Worm (Caenorhabditis elegans) whole organism, L4 larva: ENCODE results near the gene rbm-42.

Experiments used
- F10B5.3 ChIP-seq: sonication (generic microtip); optimal IDR thresholded peaks from 2 replicates; lab custom pipeline; 2016; ENCODE audit warnings: mild to moderate bottlenecking, missing genetic modification characterization, missing compliant biosample characterization
- F37D6.2 ChIP-seq: sonication (generic microtip); optimal IDR thresholded peaks from 2 replicates; lab custom pipeline; 2016; ENCODE audit warnings: mild to moderate bottlenecking, missing genetic modification characterization, missing compliant biosample characterization
- R02D3.7 ChIP-seq: fragments of 150-350 bp; sonication (generic microtip); optimal IDR thresholded peaks from 3 replicates; lab custom pipeline; 2014; ENCODE audit warnings: missing biosample characterization, missing genetic modification characterization
- aha-1 ChIP-seq: fragments of 150-350 bp; peaks from one replicate; lab custom pipeline; 2014; ENCODE audit warnings: missing biosample characterization, missing genetic modification characterization
- ama-1 ChIP-seq: fragments of 150-350 bp; optimal IDR thresholded peaks from 2 replicates; lab custom pipeline; 2014; ENCODE audit warnings: inconsistent platforms, mixed read lengths
- ceh-32 ChIP-seq: sonication (generic microtip); optimal IDR thresholded peaks from 2 replicates; lab custom pipeline; 2016; ENCODE audit warnings: mild to moderate bottlenecking, missing genetic modification characterization, missing compliant biosample characterization; ENCODE audit not compliant: poor library complexity
- ceh-62 ChIP-seq: sonication (generic microtip); optimal IDR thresholded peaks from 2 replicates; lab custom pipeline; 2017; ENCODE audit warnings: missing biosample characterization, missing genetic modification characterization
- ceh-82 ChIP-seq: sonication (generic microtip); optimal IDR thresholded peaks from 2 replicates; lab custom pipeline; 2017; ENCODE audit warnings: missing biosample characterization, missing genetic modification characterization
- ces-1 ChIP-seq: fragments of 150-350 bp; sonication (generic microtip); optimal IDR thresholded peaks from 4 replicates; lab custom pipeline; 2014; ENCODE audit warnings: missing biosample characterization, missing genetic modification reagents, missing genetic modification characterization
- cey-2 ChIP-seq: sonication (generic microtip); optimal IDR thresholded peaks from 3 replicates; lab custom pipeline; 2017; ENCODE audit warnings: missing genetic modification characterization, mild to moderate bottlenecking, missing compliant biosample characterization, antibody characterized with exemption, borderline replicate concordance; ENCODE audit not compliant: insufficient read depth
- daf-12 ChIP-seq: fragments of 150-350 bp; optimal IDR thresholded peaks from 2 replicates; lab custom pipeline; 2014; ENCODE audit warnings: missing biosample characterization, missing genetic modification reagents, missing genetic modification characterization
- daf-16 ChIP-seq, 3 experiments: sonication (generic microtip); optimal IDR thresholded peaks; 2 replicates each; lab custom pipeline; 2016 to 2017; ENCODE audit warnings: missing genetic modification characterization in 3 of 3, missing genetic modification reagents in 3 of 3, mild to moderate bottlenecking in 2 of 3, missing compliant biosample characterization in 2 of 3, missing biosample characterization in 1 of 3, moderate library complexity in 1 of 3
- daf-8 ChIP-seq: fragments of 200-800 bp; sonication (Bioruptor generic); IDR thresholded peaks from 2 replicates; pipeline ENCODE4 v1.3.6; 2022; ENCODE audit warnings: missing genetic modification characterization, missing compliant biosample characterization
- duxl-1 ChIP-seq: sonication (generic microtip); optimal IDR thresholded peaks from 2 replicates; lab custom pipeline; 2016; ENCODE audit warnings: mild to moderate bottlenecking, missing genetic modification characterization, moderate library complexity, missing compliant biosample characterization; ENCODE audit not compliant: poor library complexity
- dve-1 ChIP-seq: sonication (generic microtip); optimal IDR thresholded peaks from 2 replicates; lab custom pipeline; 2017; ENCODE audit warnings: antibody characterized with exemption, mild to moderate bottlenecking, missing genetic modification characterization, missing compliant biosample characterization; ENCODE audit not compliant: insufficient read depth
- egl-27 ChIP-seq: sonication (generic microtip); optimal IDR thresholded peaks from 3 replicates; lab custom pipeline; 2017; ENCODE audit warnings: missing biosample characterization, missing genetic modification reagents, missing genetic modification characterization
- fos-1 ChIP-seq: fragments of 150-350 bp; optimal IDR thresholded peaks from 2 replicates; lab custom pipeline; 2014; ENCODE audit warnings: missing biosample characterization, missing genetic modification characterization
- hif-1 ChIP-seq, 2 experiments: sonication (generic microtip); optimal IDR thresholded peaks; 2 replicates each; lab custom pipeline; 2016 to 2017; ENCODE audit warnings: missing compliant biosample characterization in 2 of 2, missing genetic modification characterization in 2 of 2, missing genetic modification reagents in 2 of 2, missing genotype in 2 of 2, mild to moderate bottlenecking in 1 of 2
- hlh-11 ChIP-seq: fragments of 200-800 bp; sonication (Bioruptor generic); optimal IDR thresholded peaks from 2 replicates; lab custom pipeline; 2018; ENCODE audit warnings: mild to moderate bottlenecking, missing genetic modification characterization, missing compliant biosample characterization
- lsy-2 ChIP-seq, 2 experiments: fragments of 150-350 bp in 1 of 2; sonication (generic microtip) in 1 of 2; optimal IDR thresholded peaks; 2 replicates each; lab custom pipeline; 2014 to 2017; ENCODE audit warnings: missing biosample characterization in 2 of 2, missing genetic modification characterization in 2 of 2
- mes-2 ChIP-seq: sonication (generic microtip); optimal IDR thresholded peaks from 2 replicates; lab custom pipeline; 2016; ENCODE audit warnings: missing genotype, mild to moderate bottlenecking, missing genetic modification characterization, missing compliant biosample characterization; ENCODE audit not compliant: poor library complexity, severe bottlenecking
- nhr-11 ChIP-seq: fragments of 150-350 bp; optimal IDR thresholded peaks from 2 replicates; lab custom pipeline; 2014; ENCODE audit warnings: missing biosample characterization, missing genetic modification characterization
- nhr-111 ChIP-seq: fragments of 200-800 bp; sonication (Bioruptor generic); optimal IDR thresholded peaks from 2 replicates; lab custom pipeline; 2018; ENCODE audit warnings: mild to moderate bottlenecking, missing genetic modification characterization, missing compliant biosample characterization
- nhr-28 ChIP-seq: fragments of 150-350 bp; optimal IDR thresholded peaks from 2 replicates; lab custom pipeline; 2014; ENCODE audit warnings: missing biosample characterization, missing genetic modification characterization
- nhr-41 ChIP-seq: fragments of 200-800 bp; sonication (Bioruptor generic); IDR thresholded peaks from 2 replicates; pipeline ENCODE4 v1.3.6; 2022; ENCODE audit warnings: missing genetic modification reagents, missing genetic modification characterization, missing compliant biosample characterization
- nhr-76 ChIP-seq: fragments of 150-350 bp; optimal IDR thresholded peaks from 2 replicates; lab custom pipeline; 2014; ENCODE audit warnings: missing biosample characterization, missing genetic modification characterization
- nhr-77 ChIP-seq: fragments of 150-350 bp; optimal IDR thresholded peaks from 2 replicates; lab custom pipeline; 2014; ENCODE audit warnings: missing biosample characterization, missing genetic modification characterization
- pha-4 ChIP-seq, 2 experiments: fragments of 150-350 bp in 1 of 2; fragments of 200-800 bp in 1 of 2; sonication (Bioruptor generic) in 1 of 2; IDR thresholded peaks in 1 of 2; optimal IDR thresholded peaks in 1 of 2; 2 replicates each; pipeline versions ENCODE4 v1.3.6 to Lab custom; 2014 to 2022; ENCODE audit warnings: missing genetic modification characterization in 2 of 2, missing genetic modification reagents in 2 of 2, missing biosample characterization in 1 of 2, missing compliant biosample characterization in 1 of 2
- pqm-1 ChIP-seq: sonication (generic microtip); optimal IDR thresholded peaks from 2 replicates; lab custom pipeline; 2017; ENCODE audit warnings: missing biosample characterization, missing genetic modification characterization
- sdz-12 ChIP-seq: fragments of 200-800 bp; sonication (Bioruptor generic); optimal IDR thresholded peaks from 2 replicates; lab custom pipeline; 2018; ENCODE audit warnings: mild to moderate bottlenecking, missing genetic modification characterization, missing compliant biosample characterization
- spr-3 ChIP-seq: fragments of 200-800 bp; sonication (Bioruptor generic); optimal IDR thresholded peaks from 2 replicates; lab custom pipeline; 2018; ENCODE audit warnings: mild to moderate bottlenecking, missing genetic modification characterization, missing compliant biosample characterization
- tra-1 ChIP-seq: fragments of 200-800 bp; sonication (Bioruptor generic); IDR thresholded peaks from 2 replicates; pipeline ENCODE4 v1.3.6; 2022; ENCODE audit warnings: missing genetic modification reagents, missing genetic modification characterization, missing compliant biosample characterization
- vab-7 ChIP-seq: fragments of 200-800 bp; sonication (Bioruptor generic); IDR thresholded peaks from 2 replicates; pipeline ENCODE4 v1.3.6; 2022; ENCODE audit warnings: missing genetic modification reagents, missing genetic modification characterization, missing compliant biosample characterization
- zag-1 ChIP-seq: fragments of 150-350 bp; optimal IDR thresholded peaks from 2 replicates; lab custom pipeline; 2014; ENCODE audit warnings: missing biosample characterization, missing genetic modification characterization
- zip-11 ChIP-seq: fragments of 200-800 bp; sonication (Bioruptor generic); IDR thresholded peaks from 2 replicates; pipeline ENCODE4 v1.3.6; 2022; ENCODE audit warnings: missing genetic modification characterization, missing compliant biosample characterization

rbm-42 gene

DNA sequence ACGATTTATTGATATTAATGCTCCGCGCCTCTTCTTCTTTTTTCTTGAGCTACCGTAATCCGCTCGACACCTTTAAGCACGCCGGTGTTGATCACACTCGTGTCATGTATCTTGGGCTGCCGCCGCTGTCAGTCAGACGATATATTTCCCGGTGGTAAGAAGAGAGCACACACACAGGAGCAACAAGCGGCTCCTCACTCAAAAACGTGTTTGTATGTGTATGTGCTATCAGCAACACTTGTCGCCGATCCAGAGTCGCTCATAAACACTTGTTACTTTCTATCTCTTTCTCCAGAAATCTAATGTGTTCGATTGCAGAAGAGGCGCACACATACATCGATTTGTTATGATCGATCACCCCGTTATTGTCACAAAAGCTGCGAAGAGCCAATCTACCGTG is 12.5 kb downstream of the rbm-42 start (continued):
- no peak for TF ChIP-seq daf-12
- no peak for TF ChIP-seq hif-1 (tag; optimal IDR thresholded peaks at IDR 0.05; lab: Kevin White, UChicago)
- no peak for TF ChIP-seq nhr-11 (tag; lab: Kevin White, UChicago)
- no peak for TF ChIP-seq spr-3
- TF ChIP-seq mes-2 = peak; percentile 15
- TF ChIP-seq sdz-12 (GFP tag; lab: Kevin White, UChicago) = no peak
- TF ChIP-seq nhr-41 = no peak
- no peak for TF ChIP-seq ceh-62 (tag; lab: Kevin White, UChicago)
- no peak for TF ChIP-seq zip-11 (GFP tag; lab: Robert Waterston, UW)
- no peak for TF ChIP-seq F37D6.2
- TF ChIP-seq aha-1 = peak; percentile 89
- no peak for TF ChIP-seq pha-4 (GFP tag; IDR thresholded peaks at IDR 0.05; lab: Robert Waterston, UW)
- no peak for TF ChIP-seq pha-4 (tag; optimal IDR thresholded peaks at IDR 0.05; lab: Kevin White, UChicago)
- TF ChIP-seq vab-7 (GFP tag; lab: Robert Waterston, UW) = no peak
- TF ChIP-seq nhr-111 (GFP tag; lab: Kevin White, UChicago) = no peak
- TF ChIP-seq duxl-1 (tag; lab: Kevin White, UChicago) = no peak
- TF ChIP-seq cey-2 (tag; lab: Kevin White, UChicago) = no peak
- no peak for TF ChIP-seq dve-1 (tag; lab: Kevin White, UChicago)

DNA sequence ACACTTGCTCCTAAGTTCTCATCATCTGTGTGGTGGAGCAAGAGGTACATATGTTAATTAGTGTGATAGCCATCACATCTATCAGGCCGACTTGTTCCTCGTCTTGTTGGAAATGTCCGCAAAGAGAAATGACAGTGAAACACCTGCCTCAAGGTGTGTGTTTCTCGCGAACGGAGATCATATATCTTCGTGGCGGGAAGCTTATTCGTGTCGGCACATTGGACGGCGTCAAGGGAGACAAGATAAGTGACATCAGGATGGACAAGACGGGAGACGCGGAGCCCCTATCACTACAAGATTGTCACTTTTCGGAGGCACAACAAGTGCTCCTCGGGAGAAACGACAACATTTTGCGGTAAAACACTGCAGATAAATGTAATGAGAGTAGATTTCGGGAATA is 13.3 kb downstream of the rbm-42 start:
- TF ChIP-seq ces-1 (GFP tag; lab: Kevin White, UChicago) (no peak), ama-1 (no peak), pha-4 (GFP tag; IDR thresholded peaks at IDR 0.05; lab: Robert Waterston, UW) (no peak), pha-4 (tag; optimal IDR thresholded peaks at IDR 0.05; lab: Kevin White, UChicago) (no peak), nhr-76 (tag; lab: Kevin White, UChicago) (no peak), ceh-32 (tag; lab: Kevin White, UChicago) (no peak), daf-8 (GFP tag; lab: Robert Waterston, UW) (no peak), R02D3.7 (tag; lab: Kevin White, UChicago) (no peak), cey-2 (tag; lab: Kevin White, UChicago) (no peak), egl-27 (no peak), nhr-41 (no peak), tra-1 (no peak)

DNA sequence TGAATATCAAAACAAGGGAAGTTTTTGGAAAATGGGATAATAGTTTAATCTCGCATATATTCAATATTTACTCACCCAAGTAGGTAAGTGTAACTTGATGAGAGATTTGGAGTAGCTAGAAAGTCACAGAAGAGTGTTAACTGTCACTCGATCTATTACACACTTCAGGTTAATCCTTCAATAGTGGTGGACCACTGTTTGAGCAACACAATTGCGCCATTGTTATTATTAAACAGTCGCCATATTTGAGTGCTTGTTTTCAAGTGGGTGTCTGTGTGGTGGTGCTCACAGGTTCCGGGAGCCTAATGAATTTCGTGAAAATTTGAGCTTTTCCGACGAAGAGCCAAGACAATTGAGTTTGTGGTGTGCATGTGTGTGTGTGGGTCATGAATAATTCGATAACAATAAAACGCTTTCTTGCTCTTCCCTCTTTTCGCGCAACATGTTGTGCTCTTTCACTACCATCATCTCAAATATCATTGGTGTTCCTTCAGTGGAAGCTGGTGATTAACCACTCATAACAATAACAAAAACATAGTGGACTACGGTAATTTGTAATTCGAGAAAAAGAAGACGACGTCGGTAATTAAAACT is 14.0 kb downstream of the rbm-42 start:
- TF ChIP-seq mes-2 (no peak), ceh-82 (tag; lab: Kevin White, UChicago) (no peak), zag-1 (tag; lab: Kevin White, UChicago) (no peak), ceh-62 (tag; lab: Kevin White, UChicago) (no peak), egl-27 (no peak), aha-1 (peak; percentile 16)

DNA sequence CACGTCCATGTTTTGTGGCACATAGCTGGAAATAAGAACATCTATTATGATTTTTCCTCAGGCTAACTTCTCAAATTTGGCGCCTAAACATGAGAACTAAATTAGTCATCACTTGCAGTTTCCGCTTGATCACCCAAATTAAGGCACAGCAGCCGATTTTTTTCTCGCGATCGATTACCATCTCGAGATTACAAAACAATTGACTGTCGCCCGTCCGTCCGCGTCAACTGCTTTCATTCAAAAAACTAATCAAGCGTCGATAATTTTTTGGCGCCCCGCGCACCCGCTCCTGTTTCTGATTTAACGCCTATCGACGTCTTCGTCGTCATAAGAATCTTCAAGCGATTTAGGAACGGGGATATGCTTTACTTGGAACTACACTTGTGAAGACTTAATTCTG is 15.3 kb downstream of the rbm-42 start:
- TF ChIP-seq fos-1 (no peak), aha-1 (peak; percentile 89)
- TF ChIP-seq, all 104 proteins: peak for 1

DNA sequence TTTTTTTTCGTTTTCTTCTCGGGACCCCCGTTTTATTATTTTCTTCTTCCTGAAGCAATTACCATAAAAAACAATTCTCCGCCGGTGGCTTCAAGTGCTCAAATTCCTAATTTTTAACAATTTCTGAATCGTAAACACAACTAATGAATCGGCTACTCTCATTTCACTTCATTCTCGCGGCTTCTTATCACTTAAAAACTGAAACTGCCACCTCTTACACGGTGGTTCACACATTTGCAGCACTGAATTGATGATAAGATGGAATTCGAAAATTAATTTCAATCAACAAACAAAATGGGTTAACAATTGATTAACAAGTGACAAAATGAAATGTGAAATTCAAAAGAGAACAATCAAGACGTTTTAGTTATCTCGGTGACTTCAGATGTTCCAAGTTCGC is 15.9 kb downstream of the rbm-42 start:
- TF ChIP-seq ceh-82 (tag; lab: Kevin White, UChicago) = no peak
- peak; percentile 35 for TF ChIP-seq dve-1 (tag; lab: Kevin White, UChicago)
- TF ChIP-seq daf-16 (GFP tag; optimal IDR thresholded peaks at IDR 0.05; lab: Kevin White, UChicago) = no peak
- TF ChIP-seq daf-16 (tag; optimal IDR thresholded peaks at IDR 0.05; lab: Kevin White, UChicago) = peak; percentile 65
- TF ChIP-seq R02D3.7 (tag; lab: Kevin White, UChicago) = no peak
- TF ChIP-seq hlh-11 (tag; lab: Kevin White, UChicago) = peak; percentile 38
- TF ChIP-seq lsy-2 (tag; optimal IDR thresholded peaks at IDR 0.05; lab: Kevin White, UChicago) = peak in 1 of 2 experiments; percentile 10
- TF ChIP-seq nhr-77 (tag; lab: Kevin White, UChicago) = peak; percentile 61
- TF ChIP-seq nhr-28 (tag; lab: Kevin White, UChicago) = peak; percentile 55
- TF ChIP-seq ama-1 = no peak
- TF ChIP-seq pqm-1 = peak; percentile 93
- TF ChIP-seq F10B5.3 (tag; lab: Kevin White, UChicago) = no peak
- TF ChIP-seq, all 104 proteins: peak for 7
